Fruit fly (Drosophila melanogaster) whole organism, embryonic: Measurements from ENCODE around the gene Wbp2.

Experiments
- Atf6 ChIP-seq: fragments of 200-800 bp; sonication (Bioruptor generic); IDR thresholded peaks from 2 replicates; pipeline ENCODE4 v1.3.6; 2022; ENCODE audit warnings: missing biosample characterization, missing genetic modification characterization
- CG14441 ChIP-seq: fragments of 200-800 bp; sonication (Bioruptor generic); IDR thresholded peaks from 2 replicates; pipeline ENCODE4 v1.3.6; 2022; ENCODE audit warnings: missing biosample characterization, missing genetic modification characterization
- CG30020 ChIP-seq: fragments of 200-800 bp; optimal IDR thresholded peaks from 2 replicates; lab custom pipeline; 2019; ENCODE audit warnings: missing biosample characterization, mild to moderate bottlenecking, missing genetic modification characterization, moderate library complexity
- amos ChIP-seq: fragments of 200-800 bp; sonication (Bioruptor generic); IDR thresholded peaks from 2 replicates; pipeline ENCODE4 v1.3.6; 2022; ENCODE audit warnings: missing biosample characterization, missing genetic modification characterization; ENCODE audit not compliant: partially characterized antibody
- odd ChIP-seq: fragments of 200-800 bp; sonication (Bioruptor generic); optimal IDR thresholded peaks from 2 replicates; lab custom pipeline; 2017; ENCODE audit warnings: missing biosample characterization, mild to moderate bottlenecking, missing genetic modification characterization

dm6 chr3L:12833354-12833753 lies 16.6 kb upstream of the Wbp2 start:
- TF ChIP-seq odd (GFP tag; lab: Kevin White, UChicago) (no peak), CG30020 (tag; lab: Kevin White, UChicago) (no peak), Atf6 (GFP tag; lab: Robert Waterston, UW) (no peak), CG14441 (no peak), amos (no peak)
